Worm (Caenorhabditis elegans) whole organism, L1 larva: Measurements from ENCODE around the gene hlh-29.

ENCODE experiments used
- mdl-1 ChIP-seq, 2 experiments: fragments of 150-350 bp; optimal IDR thresholded peaks; 2 replicates each; lab custom pipeline; 2014 to 2017; ENCODE audit warnings: missing biosample characterization in 2 of 2, missing genetic modification characterization in 2 of 2, inconsistent platforms in 1 of 2
- zip-4 ChIP-seq: fragments of 200-800 bp; sonication (Bioruptor generic); optimal IDR thresholded peaks from 2 replicates; lab custom pipeline; 2018; ENCODE audit warnings: mild to moderate bottlenecking, missing genetic modification characterization, moderate library complexity, missing compliant biosample characterization

DNA sequence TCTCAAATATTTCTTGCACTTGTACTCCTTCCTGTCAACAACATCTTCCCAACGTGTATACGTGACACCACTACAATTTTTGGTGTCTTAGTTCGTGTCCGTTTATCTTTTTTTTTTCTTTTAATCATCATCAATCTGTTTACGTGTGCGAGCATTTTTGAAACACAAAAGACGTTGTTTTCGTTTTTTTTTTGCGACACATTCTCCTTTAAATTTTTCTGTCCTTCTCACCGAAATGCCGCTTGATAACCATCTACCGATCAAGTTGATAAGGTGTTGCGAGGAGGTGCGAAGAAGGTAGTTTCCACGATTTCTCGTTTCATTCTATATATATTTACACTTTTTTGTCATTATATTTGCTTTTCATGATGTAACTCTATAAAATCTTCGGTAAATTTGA, 37.9 kb downstream of the hlh-29 start:
- TF ChIP-seq mdl-1 (tag; optimal IDR thresholded peaks at IDR 0.05; lab: Kevin White, UChicago) = no peak
- no peak for TF ChIP-seq zip-4 (GFP tag; lab: Kevin White, UChicago)
